Fruit fly (Drosophila melanogaster): Measurements from ENCODE around the gene CG3631.
A peak's percentile ranks its signal among the peaks of the same experiment; 100 is the strongest.

CG3631 gene

dm6 chr3R:14873345-14873744 lies 5.9 kb upstream of the CG3631 start:
- TF ChIP-seq Deaf1 (tag; optimal IDR thresholded peaks at IDR 0.05) (peak; percentile 96), CG12659 (GFP tag; optimal IDR thresholded peaks at IDR 0.05) (no peak), Dip3 (GFP tag; optimal IDR thresholded peaks at IDR 0.05) (no peak), CG10543 (GFP tag; optimal IDR thresholded peaks at IDR 0.05) (peak; percentile 28), CG30403 (GFP tag; optimal IDR thresholded peaks at IDR 0.05) (no peak), kay (GFP tag; optimal IDR thresholded peaks at IDR 0.05) (no peak), Elba2 (GFP tag; optimal IDR thresholded peaks at IDR 0.05) (no peak), Rfx (GFP tag; IDR thresholded peaks at IDR 0.05) (0 out of 2 replicates have a peak, but pooled peaks have one; percentile 4), CoRest (tag; optimal IDR thresholded peaks at IDR 0.05) (no peak), stc (GFP tag; IDR thresholded peaks at IDR 0.05) (no peak), CG8089 (GFP tag; optimal IDR thresholded peaks at IDR 0.05) (no peak), jing (GFP tag; optimal IDR thresholded peaks at IDR 0.05) (no peak), CTCF (GFP tag; optimal IDR thresholded peaks at IDR 0.05) (no peak), CG16779 (GFP tag; IDR thresholded peaks at IDR 0.05) (no peak), CG4424 (GFP tag; optimal IDR thresholded peaks at IDR 0.05) (peak; percentile 59), CG15514 (GFP tag; optimal IDR thresholded peaks at IDR 0.05) (no peak), CG5180 (GFP tag; optimal IDR thresholded peaks at IDR 0.05) (peak; percentile 52), CG1233 (GFP tag; optimal IDR thresholded peaks at IDR 0.05) (no peak), mam (GFP tag; optimal IDR thresholded peaks at IDR 0.05) (no peak), her (GFP tag; optimal IDR thresholded peaks at IDR 0.05) (no peak), abd-A (tag; optimal IDR thresholded peaks at IDR 0.05) (peak; percentile 96), Fer2 (tag; optimal IDR thresholded peaks at IDR 0.05) (no peak), Hr39 (optimal IDR thresholded peaks at IDR 0.05) (no peak), CG2875 (GFP tag; optimal IDR thresholded peaks at IDR 0.05) (no peak), scrt (GFP tag; optimal IDR thresholded peaks at IDR 0.05) (peak; percentile 100), pros (GFP tag; optimal IDR thresholded peaks at IDR 0.05) (no peak), crol (GFP tag; IDR thresholded peaks at IDR 0.05) (no peak), CG13894 (tag; optimal IDR thresholded peaks at IDR 0.05) (peak; percentile 29), cg (GFP tag; optimal IDR thresholded peaks at IDR 0.05) (peak; percentile 6), CG10366 (GFP tag; IDR thresholded peaks at IDR 0.05) (no peak), CG33213 (GFP tag; optimal IDR thresholded peaks at IDR 0.05) (no peak), CG18599 (GFP tag; optimal IDR thresholded peaks at IDR 0.05) (peak; percentile 9), CG12391 (tag; optimal IDR thresholded peaks at IDR 0.05) (no peak)

- TF ChIP-seq shn (GFP tag; optimal IDR thresholded peaks at IDR 0.05): no peak
- TF ChIP-seq gfzf (GFP tag; optimal IDR thresholded peaks at IDR 0.05): no peak
- TF ChIP-seq Taf1 (GFP tag; IDR thresholded peaks at IDR 0.05): no peak
- no peak for TF ChIP-seq ab (GFP tag; optimal IDR thresholded peaks at IDR 0.05)
- peak; percentile 53 for TF ChIP-seq sens (GFP tag)
- no peak for TF ChIP-seq CG10565 (GFP tag; optimal IDR thresholded peaks at IDR 0.05)
- TF ChIP-seq da (GFP tag; optimal IDR thresholded peaks at IDR 0.05): no peak
- no peak for TF ChIP-seq eve (GFP tag; optimal IDR thresholded peaks at IDR 0.05)
- no peak for TF ChIP-seq so (GFP tag; IDR thresholded peaks at IDR 0.05)
- no peak for TF ChIP-seq pb (GFP tag; optimal IDR thresholded peaks at IDR 0.05)
- peak; percentile 72 for TF ChIP-seq CG11504 (tag; optimal IDR thresholded peaks at IDR 0.05)
- peak; percentile 46 for TF ChIP-seq CG13775 (GFP tag; optimal IDR thresholded peaks at IDR 0.05)
- TF ChIP-seq Hr51 (GFP tag; optimal IDR thresholded peaks at IDR 0.05): peak in 1 of 2 experiments; percentile 60
- peak; percentile 64 for TF ChIP-seq cwo (GFP tag; optimal IDR thresholded peaks at IDR 0.05)
- TF ChIP-seq Med (GFP tag): peak; percentile 18
- no peak for TF ChIP-seq CG6272 (GFP tag; IDR thresholded peaks at IDR 0.05)
- no peak for TF ChIP-seq toy (GFP tag; IDR thresholded peaks at IDR 0.05)
- TF ChIP-seq Aef1 (GFP tag; IDR thresholded peaks at IDR 0.05): no peak
- TF ChIP-seq sqz (GFP tag; optimal IDR thresholded peaks at IDR 0.05): no peak
- TF ChIP-seq HLHmδ (GFP tag; optimal IDR thresholded peaks at IDR 0.05): no peak
Measured at dm6 chr3R:14875274-14875964, 3.8 kb upstream of the CG3631 start, which contains the start of gene btsz. TSS of gene btsz (minus strand) at chr3R:14875488.
